Fruit fly (Drosophila melanogaster) Kc167 (cell line): ENCODE data around the gene chinmo.

Experiments used
- Myc ChIP-seq: fragments of >200 bp; optimal IDR thresholded peaks from 2 replicates; lab custom pipeline; 2017; ENCODE audit warnings: missing external identifiers
- Sin3A ChIP-seq: fragments of >200 bp; optimal IDR thresholded peaks from 2 replicates; lab custom pipeline; 2018; ENCODE audit warnings: missing external identifiers
- h ChIP-seq: fragments of >200 bp; optimal IDR thresholded peaks from 3 replicates; lab custom pipeline; 2018; ENCODE audit warnings: missing external identifiers
- insv ChIP-seq: fragments of >200 bp; optimal IDR thresholded peaks from 3 replicates; lab custom pipeline; 2018; ENCODE audit warnings: missing external identifiers
- psq ChIP-seq: fragments of >200 bp; optimal IDR thresholded peaks from 2 replicates; lab custom pipeline; 2017; ENCODE audit warnings: missing external identifiers
- ttk ChIP-seq: sonication (Bioruptor generic); optimal IDR thresholded peaks from 2 replicates; lab custom pipeline; 2017; ENCODE audit warnings: missing external identifiers

The chinmo gene

DNA sequence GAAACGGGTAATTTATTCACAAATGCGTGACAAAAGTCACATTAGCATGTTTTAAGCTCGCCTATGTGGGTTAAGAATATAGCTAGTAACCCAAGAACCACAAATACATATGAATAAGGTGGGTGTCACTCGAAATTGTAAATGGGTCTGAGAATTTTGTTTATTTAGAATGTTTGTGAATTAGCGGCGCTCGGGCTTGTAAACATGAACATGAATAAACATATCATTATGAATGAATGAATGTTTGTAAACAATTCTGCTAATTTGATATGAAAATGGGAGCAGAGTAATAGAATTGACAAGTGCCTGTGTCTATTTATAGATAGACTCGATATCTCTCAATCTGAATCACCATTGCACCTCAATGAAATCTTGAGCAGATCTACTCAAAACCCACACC, 84.1 kb downstream of the chinmo start:
- no peak for TF ChIP-seq Sin3A (lab: Kevin White, UChicago)
- TF ChIP-seq ttk, result no peak
- TF ChIP-seq psq (lab: Kevin White, UChicago), result no peak
- no peak for TF ChIP-seq insv (lab: Kevin White, UChicago)
- no peak for TF ChIP-seq Myc (lab: Kevin White, UChicago)
- TF ChIP-seq h, result no peak

DNA sequence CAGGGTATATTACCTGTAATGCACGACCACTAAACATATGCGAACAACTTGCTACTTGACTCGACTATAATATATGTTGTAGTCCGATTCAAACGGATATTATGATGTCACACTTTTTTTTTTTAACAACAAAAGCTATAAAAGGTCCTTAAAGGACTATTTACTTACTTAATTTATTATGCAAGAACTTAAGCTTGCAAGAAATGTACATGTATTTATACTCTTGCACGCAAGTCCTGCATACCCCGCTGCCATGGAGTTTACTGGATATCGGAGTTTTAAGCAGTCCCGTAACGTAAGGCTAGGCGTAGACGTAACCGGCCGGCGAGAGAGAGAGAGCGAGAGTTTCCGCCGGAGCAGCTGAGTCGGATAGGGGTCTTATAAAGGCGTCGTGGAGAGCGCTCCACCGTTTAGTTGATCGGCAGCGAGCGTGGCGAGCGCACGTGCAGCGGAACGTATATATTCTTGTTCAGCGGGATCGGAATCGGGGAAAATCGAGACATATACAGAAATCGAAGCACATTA, 86.1 kb downstream of the chinmo start:
- TF ChIP-seq Sin3A (lab: Kevin White, UChicago) (no peak), Myc (lab: Kevin White, UChicago) (no peak), psq (lab: Kevin White, UChicago) (no peak), h (no peak), ttk (no peak), insv (lab: Kevin White, UChicago) (no peak)

DNA sequence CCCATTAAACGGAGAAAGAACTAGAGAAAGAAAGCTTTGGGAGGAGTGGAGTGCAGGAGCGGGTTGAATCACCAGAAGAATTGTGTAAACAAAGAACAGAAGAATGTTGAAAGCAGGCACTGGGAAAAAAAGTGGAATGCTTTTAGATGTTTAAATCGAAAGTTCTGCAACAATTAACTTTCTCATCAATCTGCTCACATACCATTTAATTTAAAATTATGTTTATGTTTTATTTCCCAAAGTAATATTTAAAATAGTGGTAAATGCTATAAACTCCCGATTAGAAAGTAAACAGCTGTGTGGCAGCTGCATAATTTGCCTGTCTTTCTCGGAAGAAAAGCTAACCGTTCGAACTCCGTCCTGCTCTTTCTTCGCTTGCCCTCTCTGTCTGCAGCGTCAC, 87.0 kb downstream of the chinmo start:
- no peak for TF ChIP-seq Myc (lab: Kevin White, UChicago)
- no peak for TF ChIP-seq psq (lab: Kevin White, UChicago)
- no peak for TF ChIP-seq ttk
- no peak for TF ChIP-seq insv (lab: Kevin White, UChicago)
- no peak for TF ChIP-seq Sin3A (lab: Kevin White, UChicago)
- no peak for TF ChIP-seq h

DNA sequence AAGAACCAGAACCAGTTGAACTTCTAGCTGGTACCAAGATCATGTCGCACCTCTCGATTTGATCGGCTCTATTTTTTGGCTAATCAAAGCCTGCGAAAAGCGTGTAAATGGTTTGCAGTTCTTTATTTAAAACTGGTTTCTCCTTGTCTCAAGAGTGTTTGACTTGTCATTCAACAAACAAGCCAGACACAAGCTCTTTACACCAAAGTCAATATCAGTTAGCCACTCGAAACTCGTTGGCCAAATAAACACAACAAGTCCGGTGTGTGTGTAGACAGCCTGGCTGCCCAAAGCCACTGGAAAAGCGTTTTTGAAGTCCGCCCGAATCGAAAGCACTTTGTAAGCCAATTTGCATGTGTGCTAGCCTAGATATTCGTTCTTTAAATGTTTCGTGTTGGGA, 89.0 kb downstream of the chinmo start:
- no peak for TF ChIP-seq h
- no peak for TF ChIP-seq Sin3A (lab: Kevin White, UChicago)
- no peak for TF ChIP-seq psq (lab: Kevin White, UChicago)
- no peak for TF ChIP-seq insv (lab: Kevin White, UChicago)
- no peak for TF ChIP-seq Myc (lab: Kevin White, UChicago)
- no peak for TF ChIP-seq ttk

DNA sequence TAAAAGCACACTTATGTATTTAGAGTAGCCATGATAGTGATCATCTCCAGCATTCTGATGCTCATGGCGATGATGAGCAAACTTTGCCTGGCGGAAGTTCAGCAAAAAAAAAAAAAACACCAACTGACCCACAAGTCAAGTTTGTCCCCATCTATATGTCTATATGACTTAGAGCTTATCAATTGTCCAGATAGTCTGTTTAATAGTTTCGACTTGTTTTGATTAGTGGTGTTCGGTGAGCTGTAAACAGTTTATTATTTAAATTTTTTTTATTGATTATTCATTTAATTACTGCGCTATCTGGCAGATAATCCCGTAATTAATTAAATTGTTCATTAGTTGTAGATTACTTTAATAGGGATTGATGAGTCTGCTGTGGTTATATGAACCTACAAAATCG, 92.7 kb downstream of the chinmo start:
- TF ChIP-seq Myc (lab: Kevin White, UChicago), result no peak
- no peak for TF ChIP-seq insv (lab: Kevin White, UChicago)
- no peak for TF ChIP-seq h

DNA sequence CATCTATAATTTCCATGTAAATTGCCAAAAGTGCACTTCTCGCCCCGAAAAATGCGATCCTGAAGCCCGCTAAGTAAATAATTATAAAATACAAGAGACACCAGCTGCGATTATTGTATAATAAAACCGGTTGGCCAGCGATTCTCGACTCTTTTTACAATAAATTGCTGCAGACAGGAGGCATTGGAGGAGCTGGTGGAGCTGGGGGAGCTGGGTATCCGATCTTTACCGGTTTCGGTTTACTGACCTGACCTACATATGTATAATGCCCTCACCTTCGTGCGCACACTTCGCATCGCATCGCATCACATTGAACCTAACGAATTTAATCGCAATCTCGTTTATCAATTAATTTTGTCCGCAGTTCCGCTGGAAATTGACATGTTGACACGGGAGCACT, 97.4 kb downstream of the chinmo start:
- TF ChIP-seq insv (lab: Kevin White, UChicago), result no peak
- TF ChIP-seq psq (lab: Kevin White, UChicago), result no peak
- no peak for TF ChIP-seq Myc (lab: Kevin White, UChicago)
- no peak for TF ChIP-seq ttk
- no peak for TF ChIP-seq h
- no peak for TF ChIP-seq Sin3A (lab: Kevin White, UChicago)

DNA sequence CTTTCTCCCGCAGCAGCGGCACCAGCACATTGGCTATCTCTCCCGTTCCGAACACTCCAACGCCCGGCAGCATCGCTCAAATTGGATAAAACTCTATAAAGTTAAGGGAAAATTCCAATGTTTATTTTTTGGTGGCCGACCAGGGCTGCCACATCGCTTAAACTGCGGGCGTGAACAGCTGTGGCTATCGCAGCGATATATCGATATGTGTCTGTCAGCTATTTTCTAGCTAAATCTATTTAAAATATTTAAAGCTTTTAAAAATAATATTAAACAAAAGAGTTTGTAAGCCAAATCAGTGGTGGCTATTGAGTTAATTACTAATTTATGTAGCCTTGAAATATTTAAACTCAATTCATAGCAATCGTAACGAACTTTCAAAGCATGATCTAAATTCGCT, 100.9 kb downstream of the chinmo start, which contains the start of the genes CG17712 and CG17648:
Gene CG17712, minus strand, starts transcription at position 170 of the 400 bp plus-strand sequence.
Gene CG17648, plus strand, starts transcription at position 356 of the 400 bp plus-strand sequence.
- TF ChIP-seq h (no peak), ttk (no peak), insv (lab: Kevin White, UChicago) (no peak), Sin3A (lab: Kevin White, UChicago) (no peak), psq (lab: Kevin White, UChicago) (no peak), Myc (lab: Kevin White, UChicago) (no peak)
